Worm (Caenorhabditis elegans) whole organism, mixed stage, embryonic: ENCODE data around the gene C03B1.13.

Experiments
- blmp-1 ChIP-seq: fragments of 150-350 bp; optimal IDR thresholded peaks from 2 replicates; lab custom pipeline; 2014; ENCODE audit warnings: missing biosample characterization, missing genetic modification characterization
- ces-1 ChIP-seq: fragments of 150-350 bp; optimal IDR thresholded peaks from 2 replicates; lab custom pipeline; 2014; ENCODE audit warnings: missing biosample characterization, missing genetic modification reagents, missing genetic modification characterization
- elt-3 ChIP-seq: fragments of 150-350 bp; optimal IDR thresholded peaks from 2 replicates; lab custom pipeline; 2014; ENCODE audit warnings: missing biosample characterization, missing genetic modification characterization
- lin-13 ChIP-seq: fragments of 150-350 bp; optimal IDR thresholded peaks from 2 replicates; lab custom pipeline; 2014; ENCODE audit warnings: missing biosample characterization, missing genetic modification characterization
- lin-32 ChIP-seq: fragments of 200-800 bp; sonication (Bioruptor generic); optimal IDR thresholded peaks from 2 replicates; lab custom pipeline; 2018; ENCODE audit warnings: mild to moderate bottlenecking, missing genetic modification characterization, missing compliant biosample characterization
- lsy-2 ChIP-seq: fragments of 150-350 bp; optimal IDR thresholded peaks from 2 replicates; lab custom pipeline; 2014; ENCODE audit warnings: missing biosample characterization, missing genetic modification characterization
- mab-5 ChIP-seq: fragments of 150-350 bp; optimal IDR thresholded peaks from 2 replicates; lab custom pipeline; 2014; ENCODE audit warnings: missing biosample characterization, missing genetic modification characterization
- nhr-12 ChIP-seq: fragments of 150-350 bp; optimal IDR thresholded peaks from 2 replicates; lab custom pipeline; 2014; ENCODE audit warnings: missing biosample characterization, missing genetic modification characterization
- nhr-237 ChIP-seq: fragments of 150-350 bp; optimal IDR thresholded peaks from 2 replicates; lab custom pipeline; 2014; ENCODE audit warnings: missing biosample characterization, missing genetic modification characterization
- pha-4 ChIP-seq: fragments of 150-350 bp; optimal IDR thresholded peaks from 2 replicates; lab custom pipeline; 2018; ENCODE audit warnings: missing biosample characterization, missing genetic modification reagents, missing genetic modification characterization
- unc-120 ChIP-seq: sonication (generic microtip); optimal IDR thresholded peaks from 2 replicates; lab custom pipeline; 2017; ENCODE audit warnings: missing genetic modification characterization, missing compliant biosample characterization; ENCODE audit not compliant: poor library complexity, severe bottlenecking
- unc-39 ChIP-seq: fragments of 150-350 bp; optimal IDR thresholded peaks from 2 replicates; lab custom pipeline; 2014; ENCODE audit warnings: missing biosample characterization, missing genetic modification characterization
- unc-62 ChIP-seq: fragments of 150-350 bp; optimal IDR thresholded peaks from 2 replicates; lab custom pipeline; 2014; ENCODE audit warnings: missing biosample characterization, missing genetic modification reagents, missing genetic modification characterization
- ztf-11 ChIP-seq: fragments of 150-350 bp; optimal IDR thresholded peaks from 2 replicates; lab custom pipeline; 2014; ENCODE audit warnings: missing biosample characterization, missing genetic modification characterization

DNA sequence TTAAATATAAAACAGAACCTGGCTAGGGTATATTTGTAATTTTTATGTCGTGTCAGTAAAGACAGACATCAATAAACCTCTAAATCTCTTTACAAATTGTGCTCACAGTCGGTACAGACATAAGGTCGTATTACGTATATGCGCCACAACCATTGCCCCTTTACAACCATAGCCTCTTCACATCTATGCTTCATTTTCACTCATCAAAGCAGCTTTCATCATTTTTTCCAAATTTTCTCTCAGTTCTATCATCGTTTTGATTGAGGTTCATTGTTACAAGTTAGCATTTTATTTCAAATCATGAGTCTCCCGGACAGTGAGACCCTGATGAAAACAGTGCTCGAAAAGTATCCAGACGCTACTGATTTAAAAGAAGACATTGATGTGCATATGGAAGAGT, 26.3 kb upstream of the C03B1.13 start, which contains the start of gene C03B1.4:
- no peak for TF ChIP-seq ces-1 (GFP tag; lab: Kevin White, UChicago)
- TF ChIP-seq mab-5 (tag; lab: Kevin White, UChicago): no peak
- no peak for TF ChIP-seq elt-3 (tag; lab: Kevin White, UChicago)
- no peak for TF ChIP-seq nhr-12
- TF ChIP-seq unc-62 (GFP tag; lab: Kevin White, UChicago): no peak
- TF ChIP-seq ztf-11 (tag; lab: Kevin White, UChicago): no peak
- TF ChIP-seq lsy-2 (tag; lab: Kevin White, UChicago): no peak
- no peak for TF ChIP-seq lin-13 (tag; lab: Kevin White, UChicago)
- no peak for TF ChIP-seq unc-120 (tag; lab: Kevin White, UChicago)
- TF ChIP-seq lin-32 (GFP tag; lab: Kevin White, UChicago): no peak
- no peak for TF ChIP-seq pha-4 (tag; lab: Kevin White, UChicago)
- no peak for TF ChIP-seq nhr-237 (tag; lab: Kevin White, UChicago)
- no peak for TF ChIP-seq unc-39
- no peak for TF ChIP-seq blmp-1 (tag; lab: Kevin White, UChicago)
